Worm (Caenorhabditis elegans): ENCODE measurements around the gene F07B10.7.
"Not testable (repeated sequence)": the region's sequence is repeated elsewhere in the genome, so short reads cannot be mapped to it uniquely, and the experiment has no call there.

The F07B10.7 gene

ce11 chrV:11260622-11261021, at the start of gene F07B10.7:
TSS of gene F07B10.7 (minus strand) at chrV:11260722.
- TF ChIP-seq dao-5 (tag; optimal IDR thresholded peaks at IDR 0.05): no peak
- TF ChIP-seq W03F9.2 (tag; optimal IDR thresholded peaks at IDR 0.05): no peak
- no peak for TF ChIP-seq him-1 (tag; optimal IDR thresholded peaks at IDR 0.05)

DNA sequence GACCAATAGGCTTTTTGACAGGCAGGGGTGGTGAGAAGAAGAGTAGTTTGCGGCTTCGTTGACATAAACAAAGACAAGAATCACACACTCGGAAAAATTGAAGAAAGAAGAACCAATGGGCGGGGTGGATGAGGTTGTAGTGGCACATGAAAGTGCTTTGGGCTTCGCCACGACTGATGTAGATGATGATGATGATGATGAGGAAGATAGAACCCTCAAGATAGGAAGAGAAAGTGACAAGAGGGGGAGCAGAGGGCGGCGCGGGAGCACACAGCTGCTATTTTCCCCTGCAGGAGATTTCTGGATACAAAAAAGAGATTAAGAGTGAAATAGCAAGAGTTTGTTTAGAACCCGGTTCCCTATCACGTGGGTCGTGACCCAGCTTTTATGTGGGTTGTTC, 48.4 kb upstream of the F07B10.7 start:
- TF ChIP-seq dao-5 (tag; optimal IDR thresholded peaks at IDR 0.05) (no peak), him-1 (tag; optimal IDR thresholded peaks at IDR 0.05) (no peak), W03F9.2 (tag; optimal IDR thresholded peaks at IDR 0.05) (no peak)

ce11 chrV:11308346-11308745, 47.8 kb upstream of the F07B10.7 start, which contains the start of gene snf-11:
TSS of gene snf-11 (minus strand) at chrV:11308446.
- TF ChIP-seq him-1 (tag; optimal IDR thresholded peaks at IDR 0.05) (no peak), dao-5 (tag; optimal IDR thresholded peaks at IDR 0.05) (no peak), W03F9.2 (tag; optimal IDR thresholded peaks at IDR 0.05) (no peak)

- no peak for TF ChIP-seq him-1 (tag; optimal IDR thresholded peaks at IDR 0.05)
- no peak for TF ChIP-seq W03F9.2 (tag; optimal IDR thresholded peaks at IDR 0.05)
- TF ChIP-seq dao-5 (tag; optimal IDR thresholded peaks at IDR 0.05): no peak
These were observed 47.3 kb upstream of the F07B10.7 start for ce11 chrV:11307781-11308180.

ce11 chrV:11304879-11305278, 44.4 kb upstream of the F07B10.7 start, which contains the start of gene srh-45:
TSS of gene srh-45 (minus strand) at chrV:11304979.
- no peak for TF ChIP-seq him-1 (tag; optimal IDR thresholded peaks at IDR 0.05)
- no peak for TF ChIP-seq dao-5 (tag; optimal IDR thresholded peaks at IDR 0.05)
- TF ChIP-seq W03F9.2 (tag; optimal IDR thresholded peaks at IDR 0.05): no peak

ce11 chrV:11304200-11304599, 43.7 kb upstream of the F07B10.7 start:
- TF ChIP-seq dao-5 (tag; optimal IDR thresholded peaks at IDR 0.05) (no peak), W03F9.2 (tag; optimal IDR thresholded peaks at IDR 0.05) (no peak), him-1 (tag; optimal IDR thresholded peaks at IDR 0.05) (no peak)

- no peak for TF ChIP-seq him-1 (tag; optimal IDR thresholded peaks at IDR 0.05)
- TF ChIP-seq dao-5 (tag; optimal IDR thresholded peaks at IDR 0.05): no peak
- no peak for TF ChIP-seq W03F9.2 (tag; optimal IDR thresholded peaks at IDR 0.05)
These were observed 42.2 kb upstream of the F07B10.7 start, which contains the start of gene srh-46 for ce11 chrV:11302698-11303097. TSS of gene srh-46 (minus strand) at chrV:11302886.

ce11 chrV:11300539-11300938, 40.0 kb upstream of the F07B10.7 start, which contains the start of gene srh-47:
TSS of gene srh-47 (minus strand) at chrV:11300639.
- TF ChIP-seq W03F9.2 (tag; optimal IDR thresholded peaks at IDR 0.05): no peak
- TF ChIP-seq dao-5 (tag; optimal IDR thresholded peaks at IDR 0.05): no peak
- no peak for TF ChIP-seq him-1 (tag; optimal IDR thresholded peaks at IDR 0.05)

- no peak for TF ChIP-seq him-1 (tag; optimal IDR thresholded peaks at IDR 0.05)
- TF ChIP-seq dao-5 (tag; optimal IDR thresholded peaks at IDR 0.05): no peak
- TF ChIP-seq W03F9.2 (tag; optimal IDR thresholded peaks at IDR 0.05): no peak
These were observed 38.9 kb upstream of the F07B10.7 start for ce11 chrV:11299406-11299805.

- TF ChIP-seq him-1 (tag; optimal IDR thresholded peaks at IDR 0.05): no peak
- TF ChIP-seq dao-5 (tag; optimal IDR thresholded peaks at IDR 0.05): no peak
These were observed 38.1 kb upstream of the F07B10.7 start, which contains the start of gene T03F7.5 for ce11 chrV:11298632-11299031. TSS of gene T03F7.5 (minus strand) at chrV:11298732.

DNA sequence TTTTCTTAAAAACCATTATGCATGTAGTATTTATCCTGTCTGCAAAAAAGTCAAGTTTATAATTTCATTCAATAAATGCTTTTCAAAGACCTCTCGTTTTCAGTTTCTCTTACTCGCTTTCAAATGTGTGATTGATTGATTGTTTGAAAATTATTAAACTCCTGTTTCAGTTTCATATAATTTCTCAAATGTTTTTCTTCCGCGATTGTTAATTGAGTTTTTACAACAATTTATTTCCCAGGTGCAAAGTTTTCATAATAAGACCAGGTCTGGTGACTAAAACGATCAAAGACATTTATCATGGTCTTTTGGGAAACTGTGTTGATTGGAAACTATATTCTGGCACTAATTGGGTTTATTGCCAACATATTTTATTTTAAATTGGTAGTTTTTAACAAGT, 33.9 kb upstream of the F07B10.7 start, which contains the start of gene T03F7.6:
TSS of gene T03F7.6 (plus strand) at position 301 of the 400 bp plus-strand sequence.
- TF ChIP-seq W03F9.2 (tag; optimal IDR thresholded peaks at IDR 0.05) (no peak), him-1 (tag; optimal IDR thresholded peaks at IDR 0.05) (no peak), dao-5 (tag; optimal IDR thresholded peaks at IDR 0.05) (no peak)

DNA sequence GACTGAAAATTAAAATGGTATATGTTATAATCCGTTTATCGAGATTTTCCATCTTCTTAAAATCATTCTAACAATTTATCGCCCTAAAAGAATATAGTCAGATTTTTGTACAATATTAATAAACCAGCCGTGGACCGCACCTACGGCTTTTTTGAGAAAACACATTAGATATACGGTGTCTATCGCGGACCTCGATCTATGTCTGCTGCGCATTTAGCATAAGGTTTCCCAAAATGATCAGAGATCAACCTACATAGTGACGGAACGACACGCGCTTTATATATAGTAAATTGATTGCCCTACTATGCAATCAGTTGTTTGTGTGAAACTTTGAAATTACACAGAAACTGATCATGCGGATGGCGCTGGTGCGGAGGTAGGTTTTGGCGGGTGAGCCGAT, 32.2 kb upstream of the F07B10.7 start:
- TF ChIP-seq W03F9.2 (tag; optimal IDR thresholded peaks at IDR 0.05): no peak
- no peak for TF ChIP-seq him-1 (tag; optimal IDR thresholded peaks at IDR 0.05)
- TF ChIP-seq dao-5 (tag; optimal IDR thresholded peaks at IDR 0.05): no peak

- TF ChIP-seq dao-5 (tag; optimal IDR thresholded peaks at IDR 0.05): no peak
- TF ChIP-seq W03F9.2 (tag; optimal IDR thresholded peaks at IDR 0.05): no peak
- no peak for TF ChIP-seq him-1 (tag; optimal IDR thresholded peaks at IDR 0.05)
These were observed 30.4 kb upstream of the F07B10.7 start, which contains the start of gene C03E10.1 for ce11 chrV:11290888-11291287. TSS of gene C03E10.1 (plus strand) at chrV:11291188.

- not testable (repeated sequence) for TF ChIP-seq him-1, dao-5, W03F9.2 (tag; optimal IDR thresholded peaks at IDR 0.05)
These were observed 25.6 kb upstream of the F07B10.7 start, which contains the start of gene C03E10.3 for ce11 chrV:11286114-11286513. TSS of gene C03E10.3 (plus strand) at chrV:11286414.

- no peak for TF ChIP-seq dao-5 (tag; optimal IDR thresholded peaks at IDR 0.05)
- TF ChIP-seq W03F9.2 (tag; optimal IDR thresholded peaks at IDR 0.05): no peak
- TF ChIP-seq him-1 (tag; optimal IDR thresholded peaks at IDR 0.05): no peak
These were observed 21.8 kb upstream of the F07B10.7 start, which contains the start of gene gly-20 for ce11 chrV:11282272-11282671. TSS of gene gly-20 (plus strand) at chrV:11282572.

All from whole organism, L4/young adult.